Fruit fly (Drosophila melanogaster): ENCODE measurements around the gene escl.

escl gene

DNA sequence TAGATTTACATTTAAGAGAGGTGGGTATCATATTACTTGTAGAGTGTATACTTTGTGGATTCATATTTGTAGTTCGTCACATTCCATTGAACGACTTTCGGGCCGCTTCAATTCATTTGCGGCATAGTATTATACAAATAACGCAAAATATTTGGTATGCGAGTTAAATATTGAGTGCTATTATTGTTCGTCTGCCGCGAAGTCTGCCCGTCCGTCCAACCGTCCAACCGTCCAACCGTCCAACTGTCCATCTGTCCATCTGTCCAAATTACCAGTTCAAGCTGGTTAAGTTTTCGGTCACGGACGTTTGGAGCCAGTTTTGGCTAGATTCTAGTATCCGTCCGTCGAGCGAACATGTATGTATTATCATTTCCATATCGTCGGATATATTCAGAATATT lies 33.4 kb downstream of the escl start:
- TF ChIP-seq pan (optimal IDR thresholded peaks at IDR 0.05) (no peak), CG8478 (optimal IDR thresholded peaks at IDR 0.05) (no peak), usp (GFP tag; optimal IDR thresholded peaks at IDR 0.05) (no peak), EcR (GFP tag; optimal IDR thresholded peaks at IDR 0.05) (no peak), Dll (optimal IDR thresholded peaks at IDR 0.05) (no peak), psq (optimal IDR thresholded peaks at IDR 0.05) (no peak)

DNA sequence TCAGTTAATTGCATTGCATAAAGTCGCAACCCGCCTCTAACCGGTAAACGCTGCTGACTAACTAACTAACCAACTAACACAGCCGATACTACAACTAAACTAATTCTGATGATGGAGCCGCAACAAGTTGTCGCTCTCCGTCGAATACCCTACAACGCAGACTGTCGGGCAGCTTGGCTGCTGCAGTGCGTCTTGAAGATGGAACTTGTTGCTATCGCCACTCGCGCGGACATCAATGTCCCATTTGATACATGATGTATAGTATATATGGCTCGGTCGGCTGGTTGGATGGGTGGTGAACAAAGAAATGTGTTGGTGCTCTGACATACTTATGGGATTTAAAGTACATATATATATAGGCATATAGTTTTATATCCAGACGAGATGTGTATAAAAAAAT lies 34.8 kb downstream of the escl start:
- TF ChIP-seq CG8478 (optimal IDR thresholded peaks at IDR 0.05) (no peak), usp (GFP tag; optimal IDR thresholded peaks at IDR 0.05) (no peak), Dll (optimal IDR thresholded peaks at IDR 0.05) (no peak), EcR (GFP tag; optimal IDR thresholded peaks at IDR 0.05) (no peak), pan (optimal IDR thresholded peaks at IDR 0.05) (no peak), psq (optimal IDR thresholded peaks at IDR 0.05) (no peak)

DNA sequence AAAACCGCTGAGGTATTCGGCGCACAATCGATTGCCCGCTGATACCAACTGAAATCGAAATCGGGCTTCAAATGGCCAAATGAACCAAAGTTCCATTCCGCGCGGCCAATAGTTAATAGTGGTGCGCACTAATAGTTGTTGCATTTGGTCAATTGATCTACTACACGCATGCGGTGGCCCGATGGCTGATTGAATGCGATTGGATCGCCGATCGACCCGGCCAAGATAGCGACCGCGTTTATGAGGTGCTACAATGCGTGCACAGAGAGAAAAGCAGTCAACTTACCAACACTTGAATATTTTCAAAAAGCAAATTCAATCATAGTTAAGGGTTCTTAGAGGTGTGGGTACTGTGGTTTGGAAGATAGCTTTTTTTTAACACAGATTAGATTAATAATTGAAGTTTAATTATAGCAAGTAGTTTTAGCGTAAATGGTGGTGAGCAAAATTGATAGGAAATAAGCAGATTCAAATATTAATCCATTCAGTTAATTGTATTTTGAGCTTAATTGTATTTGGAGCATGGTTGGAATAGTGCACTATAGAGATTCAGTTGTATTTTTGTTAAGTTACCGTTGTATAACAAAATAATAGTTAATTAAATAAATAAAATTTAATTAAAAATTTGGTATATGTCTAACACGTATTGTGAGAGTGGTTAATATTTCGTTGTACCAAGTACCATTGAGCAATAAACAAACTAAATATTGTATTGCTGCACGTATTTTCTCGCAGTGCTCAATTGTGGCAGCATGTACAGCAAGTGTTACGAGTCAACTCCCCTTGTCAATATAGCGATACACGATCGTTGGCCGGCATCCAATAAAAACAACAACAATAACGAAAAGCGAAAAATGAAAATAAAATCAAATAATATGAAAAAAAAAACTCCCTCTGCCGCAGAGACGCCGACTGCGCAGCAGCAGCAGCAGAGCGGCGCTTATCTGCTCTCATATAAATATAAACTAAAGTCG lies 36.0 kb downstream of the escl start:
- TF ChIP-seq pan (optimal IDR thresholded peaks at IDR 0.05), result no peak
- no peak for TF ChIP-seq psq (optimal IDR thresholded peaks at IDR 0.05)
- TF ChIP-seq usp (GFP tag; optimal IDR thresholded peaks at IDR 0.05), result no peak
- no peak for TF ChIP-seq Dll (optimal IDR thresholded peaks at IDR 0.05)
- no peak for TF ChIP-seq EcR (GFP tag; optimal IDR thresholded peaks at IDR 0.05)
- TF ChIP-seq CG8478 (optimal IDR thresholded peaks at IDR 0.05), result no peak

DNA sequence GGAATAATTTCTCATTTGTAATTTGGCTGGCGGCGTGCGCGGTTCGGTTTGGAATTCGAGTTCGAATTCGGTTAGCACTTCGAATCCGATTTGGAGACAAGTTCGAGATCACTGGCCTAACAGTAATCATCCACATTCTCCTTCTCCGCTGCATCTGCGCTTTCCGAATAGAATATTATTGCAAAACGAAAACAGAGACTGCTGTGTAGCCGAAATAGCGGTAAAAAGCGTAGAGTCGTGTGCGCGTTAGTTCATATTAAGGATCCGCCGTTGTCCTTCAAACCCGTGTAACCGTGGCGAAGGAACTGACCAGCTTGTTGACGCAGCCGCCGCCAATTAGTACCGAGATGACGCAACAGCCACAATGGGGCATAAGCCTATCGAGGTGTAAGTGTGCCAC lies 36.7 kb downstream of the escl start, which contains the start of gene dmGlut:
Gene dmGlut (plus strand): TSS at position 4 of the 400 bp plus-strand sequence.
- TF ChIP-seq EcR (GFP tag; optimal IDR thresholded peaks at IDR 0.05), result no peak
- no peak for TF ChIP-seq usp (GFP tag; optimal IDR thresholded peaks at IDR 0.05)
- no peak for TF ChIP-seq psq (optimal IDR thresholded peaks at IDR 0.05)
- TF ChIP-seq pan (optimal IDR thresholded peaks at IDR 0.05), result no peak
- no peak for TF ChIP-seq Dll (optimal IDR thresholded peaks at IDR 0.05)
- TF ChIP-seq CG8478 (optimal IDR thresholded peaks at IDR 0.05), result no peak

DNA sequence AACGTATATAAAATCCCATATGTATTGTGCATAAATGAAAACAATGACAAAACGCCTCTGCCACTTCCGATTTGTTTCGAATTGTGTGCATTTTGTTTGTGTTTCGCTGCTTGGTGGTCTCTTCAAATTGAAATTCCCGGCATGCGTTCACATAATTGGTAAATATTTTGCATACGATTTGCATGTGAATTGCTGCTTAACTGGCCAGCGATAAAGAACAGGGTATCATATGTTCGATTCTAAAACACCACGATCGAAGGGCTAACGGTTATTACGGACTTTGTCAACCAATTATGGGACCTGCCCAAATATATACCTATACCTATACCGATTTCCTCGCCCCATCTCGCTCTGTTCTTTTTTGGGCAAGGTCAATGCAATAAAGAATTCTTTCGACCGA lies 37.4 kb downstream of the escl start:
- no peak for TF ChIP-seq EcR (GFP tag; optimal IDR thresholded peaks at IDR 0.05)
- no peak for TF ChIP-seq pan (optimal IDR thresholded peaks at IDR 0.05)
- TF ChIP-seq CG8478 (optimal IDR thresholded peaks at IDR 0.05), result no peak

DNA sequence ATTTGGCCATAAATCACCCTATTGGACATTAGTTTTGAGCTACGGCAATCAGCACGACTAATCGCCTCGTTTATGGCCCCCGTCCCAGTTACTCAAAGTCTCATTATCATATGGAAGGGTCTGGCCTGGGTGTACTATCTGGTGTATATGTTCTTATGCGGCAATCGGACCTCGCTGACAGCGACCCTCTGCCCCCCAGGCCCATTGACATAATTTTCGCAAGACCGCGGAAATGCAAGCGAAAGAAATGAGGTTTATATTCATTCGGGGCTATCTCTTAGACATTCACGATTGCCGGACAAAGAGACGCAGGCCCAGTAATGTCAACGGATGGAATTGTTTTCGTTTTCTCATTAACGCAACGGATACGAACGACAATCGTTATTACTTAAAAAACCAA lies 38.1 kb downstream of the escl start:
- TF ChIP-seq pan (optimal IDR thresholded peaks at IDR 0.05), result no peak
- TF ChIP-seq usp (GFP tag; optimal IDR thresholded peaks at IDR 0.05), result no peak
- no peak for TF ChIP-seq Dll (optimal IDR thresholded peaks at IDR 0.05)

DNA sequence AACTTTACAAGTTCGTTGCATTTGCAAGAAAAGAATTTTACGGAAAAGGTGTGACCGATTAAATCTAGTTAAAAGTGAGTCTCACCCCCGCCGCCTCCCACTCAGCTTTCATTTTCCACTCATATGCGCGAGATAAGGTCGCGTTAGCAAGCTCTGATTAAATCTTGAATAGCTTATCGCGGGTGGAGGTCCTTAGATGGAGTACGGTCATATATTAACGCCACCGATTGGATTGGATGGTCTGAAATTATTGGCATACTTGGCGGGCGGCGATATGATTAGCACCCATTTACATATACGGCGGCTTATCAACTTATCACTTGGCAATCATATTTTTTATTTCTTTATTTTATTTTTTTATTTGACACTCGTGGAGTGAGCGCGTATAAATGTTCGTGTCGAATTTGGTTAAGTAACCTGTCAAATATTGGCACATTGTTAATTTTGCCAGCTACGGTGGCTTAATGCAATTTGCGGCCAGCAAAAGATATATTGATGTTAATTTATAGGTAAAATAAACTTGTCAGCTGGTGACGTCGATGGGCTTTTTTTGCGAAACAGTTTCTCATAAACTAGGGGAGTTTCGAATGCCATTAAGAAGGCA lies 39.0 kb downstream of the escl start:
- TF ChIP-seq pan (optimal IDR thresholded peaks at IDR 0.05) (no peak), usp (GFP tag; optimal IDR thresholded peaks at IDR 0.05) (no peak), psq (optimal IDR thresholded peaks at IDR 0.05) (no peak), Dll (optimal IDR thresholded peaks at IDR 0.05) (no peak), EcR (GFP tag; optimal IDR thresholded peaks at IDR 0.05) (no peak), CG8478 (optimal IDR thresholded peaks at IDR 0.05) (no peak)

DNA sequence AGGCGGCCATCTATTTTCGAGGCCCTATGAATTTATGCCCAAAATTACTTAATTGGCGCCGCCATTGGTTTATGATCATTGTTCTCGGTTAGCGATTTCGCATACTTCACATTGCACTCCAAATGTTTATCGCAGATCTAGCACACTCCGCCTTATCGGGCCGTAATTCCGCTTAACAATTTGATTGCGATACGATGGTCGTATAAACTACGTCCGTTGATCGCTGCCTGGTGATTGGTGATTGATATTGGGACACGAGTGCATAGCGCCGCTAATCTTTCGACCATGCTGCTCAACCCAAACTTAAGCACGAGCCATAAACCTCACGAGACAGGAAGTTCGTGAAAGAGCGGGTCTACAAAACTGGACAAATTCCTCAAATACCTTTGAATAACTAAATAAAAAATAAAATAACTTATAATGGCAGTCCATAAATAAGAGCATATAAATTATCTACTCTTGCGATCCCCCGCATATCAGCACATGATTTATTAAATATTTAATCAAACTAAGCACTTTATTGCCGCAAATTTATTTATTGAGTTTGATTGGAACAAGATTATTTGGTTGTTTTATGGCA lies 39.9 kb downstream of the escl start:
- TF ChIP-seq pan (optimal IDR thresholded peaks at IDR 0.05), result no peak
- TF ChIP-seq EcR (GFP tag; optimal IDR thresholded peaks at IDR 0.05), result no peak
- no peak for TF ChIP-seq Dll (optimal IDR thresholded peaks at IDR 0.05)
- no peak for TF ChIP-seq CG8478 (optimal IDR thresholded peaks at IDR 0.05)
- TF ChIP-seq usp (GFP tag; optimal IDR thresholded peaks at IDR 0.05), result no peak
- TF ChIP-seq psq (optimal IDR thresholded peaks at IDR 0.05), result no peak

DNA sequence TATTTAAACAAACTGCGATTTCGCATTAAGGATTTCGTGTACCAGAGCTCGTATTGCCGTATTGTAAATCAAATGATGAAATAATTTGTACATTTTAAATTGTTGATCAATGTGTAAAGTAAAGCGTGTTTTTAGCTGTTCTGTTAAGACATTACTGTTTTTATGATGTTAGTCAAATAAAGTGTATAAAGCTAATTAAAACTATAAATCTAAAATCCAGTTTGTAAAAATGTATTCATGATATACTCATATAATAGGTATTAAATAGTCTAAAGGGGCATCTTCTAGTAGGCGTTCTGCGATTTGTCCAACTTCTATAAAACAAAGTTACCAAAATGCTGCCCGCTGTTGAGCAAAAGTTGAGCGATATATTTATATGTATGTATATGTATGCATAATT lies 43.2 kb downstream of the escl start, which contains the start of gene CG18788:
Gene CG18788 (plus strand): TSS at position 301 of the 400 bp plus-strand sequence.
- TF ChIP-seq pan (optimal IDR thresholded peaks at IDR 0.05) (no peak), CG8478 (optimal IDR thresholded peaks at IDR 0.05) (no peak), usp (GFP tag; optimal IDR thresholded peaks at IDR 0.05) (no peak), psq (optimal IDR thresholded peaks at IDR 0.05) (no peak), EcR (GFP tag; optimal IDR thresholded peaks at IDR 0.05) (no peak), Dll (optimal IDR thresholded peaks at IDR 0.05) (no peak)

DNA sequence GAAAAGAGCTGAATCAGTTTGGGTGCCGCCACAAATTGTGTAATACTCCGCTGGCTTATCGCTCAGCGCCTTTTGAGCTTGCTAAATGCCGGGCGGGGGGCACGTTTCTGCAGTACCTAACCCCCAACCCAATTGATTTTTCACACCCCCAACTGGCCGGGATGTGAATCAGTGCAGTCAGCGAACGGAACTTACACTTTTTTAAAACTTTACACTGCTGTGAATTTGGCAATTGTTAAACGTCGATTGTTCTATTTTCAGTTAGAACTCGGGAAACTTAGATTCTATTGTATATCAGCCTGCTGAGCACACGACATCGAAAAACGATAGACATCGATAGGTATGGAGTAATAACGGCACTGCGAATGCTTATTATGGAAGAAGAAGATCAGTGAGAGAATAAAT lies 47.5 kb downstream of the escl start, which contains the start of gene Tom70:
Gene Tom70 (minus strand): TSS at position 335 of the 405 bp plus-strand sequence.
- TF ChIP-seq pan (optimal IDR thresholded peaks at IDR 0.05) (no peak), Dll (optimal IDR thresholded peaks at IDR 0.05) (no peak), EcR (GFP tag; optimal IDR thresholded peaks at IDR 0.05) (no peak), psq (optimal IDR thresholded peaks at IDR 0.05) (no peak), CG8478 (optimal IDR thresholded peaks at IDR 0.05) (no peak), usp (GFP tag; optimal IDR thresholded peaks at IDR 0.05) (no peak)

DNA sequence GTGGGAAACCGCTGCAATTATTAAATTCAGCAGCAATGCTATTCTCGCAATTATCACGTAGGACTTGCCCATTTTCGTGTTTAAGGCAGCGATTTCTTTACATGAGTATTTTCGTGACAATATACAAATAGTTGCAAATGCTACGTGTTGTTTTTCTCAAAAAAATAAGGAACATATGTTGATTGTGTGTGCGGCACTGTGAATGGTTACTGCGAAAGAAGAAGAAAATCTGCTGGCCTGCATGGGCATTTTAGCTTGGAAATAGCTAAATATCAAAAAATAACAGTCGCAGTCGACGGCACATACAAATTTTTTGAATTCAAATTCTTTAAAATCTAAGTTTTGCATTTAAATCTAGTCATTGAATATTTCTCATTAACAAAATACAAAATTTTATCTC lies 49.8 kb downstream of the escl start, which contains the start of gene CG6766:
Gene CG6766 (minus strand): TSS at position 180 of the 400 bp plus-strand sequence.
- TF ChIP-seq CG8478 (optimal IDR thresholded peaks at IDR 0.05), result no peak
- no peak for TF ChIP-seq pan (optimal IDR thresholded peaks at IDR 0.05)
- no peak for TF ChIP-seq psq (optimal IDR thresholded peaks at IDR 0.05)
- no peak for TF ChIP-seq usp (GFP tag; optimal IDR thresholded peaks at IDR 0.05)
- no peak for TF ChIP-seq Dll (optimal IDR thresholded peaks at IDR 0.05)
- TF ChIP-seq EcR (GFP tag; optimal IDR thresholded peaks at IDR 0.05), result no peak

All from whole organism.